Worm (Caenorhabditis elegans) whole organism, mixed stage, embryonic: Measurements from ENCODE around the gene col-124.

Experiments
- drap-1 ChIP-seq: fragments of 200-800 bp; sonication (Bioruptor generic); optimal IDR thresholded peaks from 3 replicates; lab custom pipeline; 2018; ENCODE audit warnings: mild to moderate bottlenecking, missing genetic modification characterization, missing compliant biosample characterization
- ham-2 ChIP-seq: fragments of 200-800 bp; sonication (Bioruptor generic); optimal IDR thresholded peaks from 2 replicates; lab custom pipeline; 2018; ENCODE audit warnings: mild to moderate bottlenecking, missing genetic modification characterization, missing compliant biosample characterization
- nhr-12 ChIP-seq: fragments of 150-350 bp; optimal IDR thresholded peaks from 2 replicates; lab custom pipeline; 2014; ENCODE audit warnings: missing biosample characterization, missing genetic modification characterization
- nhr-237 ChIP-seq: fragments of 150-350 bp; optimal IDR thresholded peaks from 2 replicates; lab custom pipeline; 2014; ENCODE audit warnings: missing biosample characterization, missing genetic modification characterization
- sem-2 ChIP-seq: fragments of 200-800 bp; sonication (Bioruptor generic); optimal IDR thresholded peaks from 2 replicates; lab custom pipeline; 2018; ENCODE audit warnings: mild to moderate bottlenecking, missing genetic modification characterization, missing compliant biosample characterization
- snpc-4 ChIP-seq: fragments of 150-350 bp; optimal IDR thresholded peaks from 2 replicates; lab custom pipeline; 2014; ENCODE audit warnings: missing biosample characterization, missing genetic modification characterization
- unc-62 ChIP-seq: fragments of 150-350 bp; optimal IDR thresholded peaks from 2 replicates; lab custom pipeline; 2014; ENCODE audit warnings: missing biosample characterization, missing genetic modification reagents, missing genetic modification characterization

- no peak for TF ChIP-seq ham-2 (GFP tag; lab: Kevin White, UChicago)
- TF ChIP-seq drap-1 (GFP tag; lab: Kevin White, UChicago): no peak
- no peak for TF ChIP-seq snpc-4 (tag; lab: Kevin White, UChicago)
- no peak for TF ChIP-seq sem-2 (GFP tag; lab: Kevin White, UChicago)
- no peak for TF ChIP-seq nhr-12 (tag; lab: Kevin White, UChicago)
- TF ChIP-seq nhr-237 (tag; lab: Kevin White, UChicago): no peak
- TF ChIP-seq unc-62 (GFP tag; lab: Kevin White, UChicago): no peak
These were observed 14.7 kb downstream of the col-124 start, which contains the start of gene F01G10.5 for ce11 chrIV:10230971-10231370.
